Fruit fly (Drosophila melanogaster): Measurements from ENCODE around the gene MICAL-like.

- no peak for TF ChIP-seq usp (GFP tag; optimal IDR thresholded peaks at IDR 0.05)
- no peak for TF ChIP-seq psq (optimal IDR thresholded peaks at IDR 0.05)
- no peak for TF ChIP-seq EcR (GFP tag; optimal IDR thresholded peaks at IDR 0.05)
Observed at dm6 chr3L:13027333-13027732, 12.2 kb upstream of the MICAL-like start.

All from whole organism.